Worm (Caenorhabditis elegans): ENCODE results near the gene pals-33.

DNA sequence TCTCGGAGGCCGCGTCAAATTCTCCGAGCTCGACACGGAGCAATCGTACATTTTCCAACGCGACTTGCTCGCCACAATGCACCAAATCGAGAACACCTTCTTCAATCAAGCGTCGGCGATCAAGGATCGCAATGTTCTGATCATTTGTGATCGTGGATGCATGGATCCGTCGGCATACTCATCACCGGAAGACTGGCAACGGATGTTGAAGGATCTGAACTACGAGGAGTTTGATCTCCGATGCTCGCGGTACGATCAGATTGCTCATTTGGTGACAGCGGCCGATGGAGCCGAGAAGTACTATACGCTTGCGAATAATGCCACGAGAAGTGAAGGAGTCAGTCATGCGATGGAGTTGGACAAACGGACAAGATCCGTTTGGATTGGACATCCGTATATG lies 25.3 kb downstream of the pals-33 start:
- TF ChIP-seq Y56A3A.18 (GFP tag; IDR thresholded peaks at IDR 0.05) (no peak), xnd-1 (tag; optimal IDR thresholded peaks at IDR 0.05) (no peak), D2030.7 (GFP tag; IDR thresholded peaks at IDR 0.05) (no peak), bed-2 (GFP tag; IDR thresholded peaks at IDR 0.05) (no peak), nfya-1 (tag; optimal IDR thresholded peaks at IDR 0.05; ENCODE audit: borderline replicate concordance, insufficient read depth) (no peak), nhr-120 (GFP tag; IDR thresholded peaks at IDR 0.05) (no peak), B0336.3 (GFP tag; IDR thresholded peaks at IDR 0.05) (no peak), hlh-26 (GFP tag; conservative IDR thresholded peaks at IDR 0.05) (no peak)
